Worm (Caenorhabditis elegans) whole organism, L4/young adult: Measurements from ENCODE around the gene C46H3.1.

Experiments
- W03F9.2 ChIP-seq: fragments of 150-350 bp; optimal IDR thresholded peaks from 2 replicates; lab custom pipeline; 2014; ENCODE audit warnings: missing biosample characterization, missing genetic modification characterization
- dao-5 ChIP-seq: sonication (generic microtip); optimal IDR thresholded peaks from 2 replicates; lab custom pipeline; 2016; ENCODE audit warnings: missing genotype, missing genetic modification characterization, moderate library complexity, missing compliant biosample characterization
- him-1 ChIP-seq: sonication (generic microtip); optimal IDR thresholded peaks from 2 replicates; lab custom pipeline; 2016; ENCODE audit warnings: missing genotype, missing genetic modification reagents, missing genetic modification characterization, missing compliant biosample characterization

- TF ChIP-seq him-1 (tag; lab: Kevin White, UChicago) (no peak), dao-5 (tag; lab: Kevin White, UChicago) (no peak), W03F9.2 (tag; lab: Kevin White, UChicago) (no peak)
Measured at ce11 chrX:1209096-1209495, at the start of gene C46H3.1.
